Worm (Caenorhabditis elegans) whole organism, L4 larva: ENCODE results near the gene srv-6.
A peak's percentile ranks its signal among the peaks of the same experiment; 100 is the strongest.

Experiments used
- F37D6.2 ChIP-seq: sonication (generic microtip); optimal IDR thresholded peaks from 2 replicates; lab custom pipeline; 2016; ENCODE audit warnings: mild to moderate bottlenecking, missing genetic modification characterization, missing compliant biosample characterization
- F49E8.2 ChIP-seq: sonication (generic microtip); optimal IDR thresholded peaks from 2 replicates; lab custom pipeline; 2016; ENCODE audit warnings: missing compliant biosample characterization, mild to moderate bottlenecking, missing genetic modification characterization, borderline replicate concordance
- R02D3.7 ChIP-seq: fragments of 150-350 bp; sonication (generic microtip); optimal IDR thresholded peaks from 3 replicates; lab custom pipeline; 2014; ENCODE audit warnings: missing biosample characterization, missing genetic modification characterization
- T20F7.1 ChIP-seq: fragments of 200-800 bp; sonication (Bioruptor generic); optimal IDR thresholded peaks from 2 replicates; lab custom pipeline; 2018; ENCODE audit warnings: mild to moderate bottlenecking, missing genetic modification characterization, missing compliant biosample characterization
- T26A8.4 ChIP-seq: fragments of 200-800 bp; sonication (Bioruptor generic); IDR thresholded peaks from 2 replicates; pipeline ENCODE4 v1.3.6; 2022; ENCODE audit warnings: missing genetic modification characterization, missing compliant biosample characterization
- ZK337.2 ChIP-seq: fragments of 200-800 bp; sonication (Bioruptor generic); IDR thresholded peaks from 2 replicates; pipeline ENCODE4 v1.3.6; 2022; ENCODE audit warnings: missing genetic modification reagents, missing genetic modification characterization, missing compliant biosample characterization
- ZK546.5 ChIP-seq, 2 experiments: sonication (generic microtip); optimal IDR thresholded peaks; 2 replicates each; lab custom pipeline; 2017; ENCODE audit warnings: missing biosample characterization in 2 of 2, missing genetic modification characterization in 2 of 2
- aha-1 ChIP-seq: fragments of 150-350 bp; peaks from one replicate; lab custom pipeline; 2014; ENCODE audit warnings: missing biosample characterization, missing genetic modification characterization
- ceh-20 ChIP-seq: fragments of 200-800 bp; sonication (Bioruptor generic); IDR thresholded peaks from 2 replicates; pipeline ENCODE4 v1.3.6; 2022; ENCODE audit warnings: missing genetic modification reagents, missing genetic modification characterization, missing compliant biosample characterization
- ceh-82 ChIP-seq: sonication (generic microtip); optimal IDR thresholded peaks from 2 replicates; lab custom pipeline; 2017; ENCODE audit warnings: missing biosample characterization, missing genetic modification characterization
- daf-16 ChIP-seq, 3 experiments: sonication (generic microtip); optimal IDR thresholded peaks; 2 replicates each; lab custom pipeline; 2016 to 2017; ENCODE audit warnings: missing genetic modification characterization in 3 of 3, missing genetic modification reagents in 3 of 3, mild to moderate bottlenecking in 2 of 3, missing compliant biosample characterization in 2 of 3, missing biosample characterization in 1 of 3, moderate library complexity in 1 of 3
- dmd-6 ChIP-seq: fragments of 200-800 bp; sonication (Bioruptor generic); IDR thresholded peaks from 2 replicates; pipeline ENCODE4 v1.3.6; 2022; ENCODE audit warnings: missing genetic modification reagents, missing genetic modification characterization, missing compliant biosample characterization
- dmd-8 ChIP-seq: fragments of 200-800 bp; sonication (Bioruptor generic); IDR thresholded peaks from 2 replicates; pipeline ENCODE4 v1.3.6; 2022; ENCODE audit warnings: missing genetic modification characterization, missing compliant biosample characterization
- dve-1 ChIP-seq: sonication (generic microtip); optimal IDR thresholded peaks from 2 replicates; lab custom pipeline; 2017; ENCODE audit warnings: antibody characterized with exemption, mild to moderate bottlenecking, missing genetic modification characterization, missing compliant biosample characterization; ENCODE audit not compliant: insufficient read depth
- egl-27 ChIP-seq: sonication (generic microtip); optimal IDR thresholded peaks from 3 replicates; lab custom pipeline; 2017; ENCODE audit warnings: missing biosample characterization, missing genetic modification reagents, missing genetic modification characterization
- fkh-10 ChIP-seq: fragments of 150-350 bp; optimal IDR thresholded peaks from 2 replicates; lab custom pipeline; 2014; ENCODE audit warnings: missing biosample characterization, missing genetic modification reagents, missing genetic modification characterization
- hif-1 ChIP-seq, 2 experiments: sonication (generic microtip); optimal IDR thresholded peaks; 2 replicates each; lab custom pipeline; 2016 to 2017; ENCODE audit warnings: missing compliant biosample characterization in 2 of 2, missing genetic modification characterization in 2 of 2, missing genetic modification reagents in 2 of 2, missing genotype in 2 of 2, mild to moderate bottlenecking in 1 of 2
- hlh-11 ChIP-seq: fragments of 200-800 bp; sonication (Bioruptor generic); optimal IDR thresholded peaks from 2 replicates; lab custom pipeline; 2018; ENCODE audit warnings: mild to moderate bottlenecking, missing genetic modification characterization, missing compliant biosample characterization
- hlh-30 ChIP-seq: sonication (generic microtip); optimal IDR thresholded peaks from 2 replicates; lab custom pipeline; 2017; ENCODE audit warnings: antibody characterized with exemption, mild to moderate bottlenecking, missing genetic modification characterization, missing compliant biosample characterization; ENCODE audit not compliant: insufficient read depth
- hmg-1.1 ChIP-seq: fragments of 200-800 bp; sonication (Bioruptor generic); IDR thresholded peaks from 2 replicates; pipeline ENCODE4 v1.3.6; 2022; ENCODE audit warnings: missing genetic modification reagents, missing genetic modification characterization, missing compliant biosample characterization
- lim-7 ChIP-seq: fragments of 200-800 bp; sonication (Bioruptor generic); IDR thresholded peaks from 2 replicates; pipeline ENCODE4 v1.3.6; 2022; ENCODE audit warnings: missing genetic modification characterization, missing compliant biosample characterization
- lin-13 ChIP-seq: fragments of 150-350 bp; optimal IDR thresholded peaks from 2 replicates; lab custom pipeline; 2014; ENCODE audit warnings: missing biosample characterization, missing genetic modification reagents, missing genetic modification characterization
- lsy-2 ChIP-seq, 2 experiments: fragments of 150-350 bp in 1 of 2; sonication (generic microtip) in 1 of 2; optimal IDR thresholded peaks; 2 replicates each; lab custom pipeline; 2014 to 2017; ENCODE audit warnings: missing biosample characterization in 2 of 2, missing genetic modification characterization in 2 of 2
- madf-9 ChIP-seq: fragments of 200-800 bp; sonication (Bioruptor generic); conservative IDR thresholded peaks from 2 replicates; pipeline ENCODE4 v1.3.6; 2022; ENCODE audit warnings: missing genetic modification reagents, missing genetic modification characterization, missing compliant biosample characterization
- mdl-1 ChIP-seq, 2 experiments: fragments of 150-350 bp in 1 of 2; sonication (generic microtip) in 1 of 2; optimal IDR thresholded peaks; 2 replicates each; lab custom pipeline; 2014 to 2017; ENCODE audit warnings: missing biosample characterization in 2 of 2, missing genetic modification characterization in 2 of 2
- mep-1 ChIP-seq: fragments of 150-350 bp; sonication (generic microtip); optimal IDR thresholded peaks from 3 replicates; lab custom pipeline; 2014; ENCODE audit warnings: missing biosample characterization, missing genetic modification characterization
- mes-2 ChIP-seq: sonication (generic microtip); optimal IDR thresholded peaks from 2 replicates; lab custom pipeline; 2016; ENCODE audit warnings: missing genotype, mild to moderate bottlenecking, missing genetic modification characterization, missing compliant biosample characterization; ENCODE audit not compliant: poor library complexity, severe bottlenecking
- mxl-3 ChIP-seq: fragments of 200-800 bp; sonication (Bioruptor generic); optimal IDR thresholded peaks from 2 replicates; lab custom pipeline; 2018; ENCODE audit warnings: mild to moderate bottlenecking, missing genetic modification characterization, missing compliant biosample characterization
- nhr-111 ChIP-seq: fragments of 200-800 bp; sonication (Bioruptor generic); optimal IDR thresholded peaks from 2 replicates; lab custom pipeline; 2018; ENCODE audit warnings: mild to moderate bottlenecking, missing genetic modification characterization, missing compliant biosample characterization
- nhr-25 ChIP-seq: sonication (generic microtip); optimal IDR thresholded peaks from 2 replicates; lab custom pipeline; 2017; ENCODE audit warnings: missing genetic modification characterization, mild to moderate bottlenecking, missing compliant biosample characterization, antibody characterized with exemption, moderate library complexity, borderline replicate concordance; ENCODE audit not compliant: insufficient read depth
- nhr-28 ChIP-seq: fragments of 150-350 bp; optimal IDR thresholded peaks from 2 replicates; lab custom pipeline; 2014; ENCODE audit warnings: missing biosample characterization, missing genetic modification characterization
- nhr-48 ChIP-seq: sonication (generic microtip); optimal IDR thresholded peaks from 2 replicates; lab custom pipeline; 2016; ENCODE audit warnings: mild to moderate bottlenecking, missing genetic modification characterization, missing compliant biosample characterization
- pha-4 ChIP-seq, 2 experiments: fragments of 150-350 bp in 1 of 2; fragments of 200-800 bp in 1 of 2; sonication (Bioruptor generic) in 1 of 2; IDR thresholded peaks in 1 of 2; optimal IDR thresholded peaks in 1 of 2; 2 replicates each; pipeline versions ENCODE4 v1.3.6 to Lab custom; 2014 to 2022; ENCODE audit warnings: missing genetic modification characterization in 2 of 2, missing genetic modification reagents in 2 of 2, missing biosample characterization in 1 of 2, missing compliant biosample characterization in 1 of 2
- php-3 ChIP-seq: fragments of 200-800 bp; sonication (Bioruptor generic); IDR thresholded peaks from 2 replicates; pipeline ENCODE4 v1.3.6; 2022; ENCODE audit warnings: missing genetic modification reagents, missing genetic modification characterization, missing compliant biosample characterization
- rbr-2 ChIP-seq: sonication (generic microtip); optimal IDR thresholded peaks from 2 replicates; lab custom pipeline; 2016; ENCODE audit warnings: missing genotype, missing genetic modification characterization, missing compliant biosample characterization
- set-16 ChIP-seq: fragments of 200-800 bp; sonication (Bioruptor generic); IDR thresholded peaks from 2 replicates; pipeline ENCODE4 v1.3.6; 2022; ENCODE audit warnings: missing genetic modification reagents, missing genetic modification characterization, missing compliant biosample characterization
- unc-130 ChIP-seq: sonication (generic microtip); optimal IDR thresholded peaks from 2 replicates; lab custom pipeline; 2016; ENCODE audit warnings: missing genetic modification reagents, missing genetic modification characterization, missing compliant biosample characterization
- unc-62 ChIP-seq, 3 experiments: fragments of 150-350 bp in 1 of 3; sonication (generic microtip); optimal IDR thresholded peaks in 2 of 3; peaks in 1 of 3; 1 replicate in 1 of 3; 2 replicates in 2 of 3; lab custom pipeline; 2014 to 2017; ENCODE audit warnings: missing biosample characterization in 3 of 3, missing genetic modification characterization in 3 of 3, missing genetic modification reagents in 3 of 3, missing genotype in 1 of 3
- zag-1 ChIP-seq: fragments of 150-350 bp; optimal IDR thresholded peaks from 2 replicates; lab custom pipeline; 2014; ENCODE audit warnings: missing biosample characterization, missing genetic modification characterization
- zip-11 ChIP-seq: fragments of 200-800 bp; sonication (Bioruptor generic); IDR thresholded peaks from 2 replicates; pipeline ENCODE4 v1.3.6; 2022; ENCODE audit warnings: missing genetic modification characterization, missing compliant biosample characterization

The srv-6 gene

DNA sequence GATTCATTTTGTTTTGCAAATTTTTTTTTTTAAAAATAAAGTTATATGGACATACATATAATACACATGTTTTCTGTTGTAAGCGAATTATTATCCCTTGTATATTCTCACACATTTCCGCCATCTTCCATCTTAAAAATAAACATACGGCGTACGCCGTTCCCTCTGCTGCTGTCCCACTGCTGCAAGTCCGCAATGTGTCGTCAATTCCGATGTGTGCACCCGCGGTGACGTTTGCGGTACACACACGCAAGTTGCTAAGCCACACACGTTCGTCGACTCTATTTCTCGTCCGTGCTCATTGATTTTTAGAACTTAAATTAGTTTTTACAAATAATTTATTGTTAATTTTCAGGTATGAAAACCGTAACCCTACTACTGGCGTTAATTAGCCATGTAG, 3.4 kb downstream of the srv-6 start, which contains the start of gene C52B9.4 (continued):
- no peak for TF ChIP-seq unc-130 (GFP tag; lab: Kevin White, UChicago)
- peak; percentile 27 for TF ChIP-seq nhr-28 (tag; lab: Kevin White, UChicago)
- no peak for TF ChIP-seq ceh-20 (GFP tag; lab: Robert Waterston, UW)
- TF ChIP-seq hlh-11 (tag; lab: Kevin White, UChicago): peak; percentile 58
- peak; percentile 41 for TF ChIP-seq hlh-30 (tag; lab: Kevin White, UChicago)
- TF ChIP-seq dmd-8: no peak
- TF ChIP-seq ZK546.5 (tag; optimal IDR thresholded peaks at IDR 0.05; lab: Kevin White, UChicago): no peak
- peak; percentile 76 for TF ChIP-seq hmg-1.1 (GFP tag; lab: Robert Waterston, UW)
- peak in 1 of 2 experiments; percentile 58 for TF ChIP-seq lsy-2 (tag; optimal IDR thresholded peaks at IDR 0.05; lab: Kevin White, UChicago)

DNA sequence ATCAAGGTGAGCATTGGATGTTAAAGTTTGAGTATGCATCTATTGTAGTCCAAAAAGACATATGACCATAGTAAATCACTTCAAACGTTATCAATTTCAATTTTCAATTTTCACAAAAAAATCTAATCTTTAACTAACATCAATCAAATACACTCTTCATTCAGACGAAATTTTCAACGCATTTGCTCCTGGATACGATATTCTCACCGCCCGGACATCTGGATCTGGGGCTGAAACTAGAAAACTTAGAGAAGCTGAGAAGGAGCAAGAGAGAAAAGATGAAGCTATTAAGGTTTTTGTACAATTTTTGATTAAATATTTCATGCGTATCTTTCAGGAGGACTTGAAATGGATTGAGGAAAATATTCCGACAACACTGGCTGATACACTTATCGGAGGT, 7.0 kb downstream of the srv-6 start:
- TF ChIP-seq R02D3.7 (no peak), ZK337.2 (GFP tag; lab: Robert Waterston, UW) (no peak), mes-2 (tag; lab: Kevin White, UChicago) (no peak), unc-62 (GFP tag; optimal IDR thresholded peaks at IDR 0.05 in 1 of 2; lab: Kevin White, UChicago) (peak in 1 of 2 experiments; percentile 90), unc-62 (tag; optimal IDR thresholded peaks at IDR 0.05; lab: Kevin White, UChicago) (no peak)

DNA sequence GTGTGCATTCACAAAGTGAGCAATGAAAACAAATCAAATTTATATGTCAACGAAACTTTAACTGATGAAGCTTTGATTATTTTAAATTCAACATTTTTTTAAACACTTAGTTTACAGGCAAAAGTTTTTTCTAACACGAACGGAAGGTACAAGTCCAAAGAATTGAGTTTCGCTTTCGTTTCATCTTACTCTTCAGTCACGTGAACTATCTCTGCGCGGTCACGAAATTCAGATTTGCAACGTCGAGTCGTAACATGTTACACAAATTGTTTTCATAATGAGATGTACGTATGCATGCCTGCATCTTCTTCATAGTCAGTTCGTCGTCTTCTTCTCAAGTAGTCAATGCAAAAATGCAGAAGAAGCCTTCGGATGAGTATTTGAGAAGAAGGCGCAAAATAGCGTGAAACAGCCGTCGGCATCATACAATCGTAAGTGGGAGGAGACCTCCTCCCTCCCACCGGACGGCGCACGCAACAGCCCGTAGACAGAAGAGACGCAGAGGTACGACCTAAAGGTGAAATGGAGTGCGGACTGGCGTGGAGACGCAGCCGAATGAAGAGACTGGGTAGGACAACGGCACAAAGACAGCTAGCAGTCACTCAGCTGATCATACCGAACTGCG, 8.5 kb downstream of the srv-6 start, which contains the start of gene coel-1:
TSS of gene coel-1 (plus strand) at position 381 of the 625 bp plus-strand sequence.
- peak; percentile 88 for TF ChIP-seq hlh-11 (tag; lab: Kevin White, UChicago)
- TF ChIP-seq hlh-30 (tag; lab: Kevin White, UChicago): peak; percentile 85
- peak; percentile 68 for TF ChIP-seq mep-1
- TF ChIP-seq nhr-48: peak; percentile 27
- peak in 1 of 2 experiments; percentile 99 for TF ChIP-seq unc-62 (GFP tag; optimal IDR thresholded peaks at IDR 0.05 in 1 of 2; lab: Kevin White, UChicago)
- no peak for TF ChIP-seq unc-62 (tag; optimal IDR thresholded peaks at IDR 0.05; lab: Kevin White, UChicago)
- no peak for TF ChIP-seq T20F7.1
- TF ChIP-seq dmd-6: 0 out of 2 replicates have a peak, but pooled peaks have one; percentile 17
- TF ChIP-seq mdl-1 (tag; optimal IDR thresholded peaks at IDR 0.05; lab: Kevin White, UChicago): peak; percentile 45 to 65
- peak in 1 of 2 experiments; percentile 33 for TF ChIP-seq lsy-2 (tag; optimal IDR thresholded peaks at IDR 0.05; lab: Kevin White, UChicago)
- TF ChIP-seq set-16 (GFP tag; lab: Robert Waterston, UW): peak; percentile 78
- TF ChIP-seq nhr-25 (tag; lab: Kevin White, UChicago): no peak
- peak; percentile 14 for TF ChIP-seq nhr-28 (tag; lab: Kevin White, UChicago)
- TF ChIP-seq F37D6.2 (tag; lab: Kevin White, UChicago): peak; percentile 5
- no peak for TF ChIP-seq zag-1 (tag; lab: Kevin White, UChicago)
- TF ChIP-seq zip-11 (GFP tag; lab: Robert Waterston, UW): no peak
- no peak for TF ChIP-seq nhr-111 (GFP tag; lab: Kevin White, UChicago)
- peak; percentile 72 for TF ChIP-seq hmg-1.1 (GFP tag; lab: Robert Waterston, UW)
- TF ChIP-seq aha-1 (tag; lab: Kevin White, UChicago): peak; percentile 55
- TF ChIP-seq ceh-82: no peak
- TF ChIP-seq lim-7 (GFP tag; lab: Robert Waterston, UW): no peak
- peak in 1 of 2 experiments; percentile 4 for TF ChIP-seq hif-1 (tag; optimal IDR thresholded peaks at IDR 0.05; lab: Kevin White, UChicago)
- peak; percentile 32; the same call in 1 of the 2 replicates for TF ChIP-seq pha-4 (GFP tag; IDR thresholded peaks at IDR 0.05; lab: Robert Waterston, UW)
- TF ChIP-seq pha-4 (tag; optimal IDR thresholded peaks at IDR 0.05; lab: Kevin White, UChicago): no peak
- peak; percentile 35 for TF ChIP-seq dve-1 (tag; lab: Kevin White, UChicago)
- TF ChIP-seq php-3: no peak
- peak; percentile 2 for TF ChIP-seq lin-13 (GFP tag; lab: Kevin White, UChicago)
- TF ChIP-seq R02D3.7: no peak
- peak; percentile 59 for TF ChIP-seq rbr-2
- no peak for TF ChIP-seq egl-27 (tag; lab: Kevin White, UChicago)
- peak; percentile 18; the same call in 1 of the 2 replicates for TF ChIP-seq madf-9
- peak; percentile 53 for TF ChIP-seq mes-2 (tag; lab: Kevin White, UChicago)
- TF ChIP-seq fkh-10 (GFP tag; lab: Kevin White, UChicago): peak; percentile 0
- no peak for TF ChIP-seq daf-16 (GFP tag; optimal IDR thresholded peaks at IDR 0.05; lab: Kevin White, UChicago)
- peak; percentile 37 for TF ChIP-seq daf-16 (tag; optimal IDR thresholded peaks at IDR 0.05; lab: Kevin White, UChicago)
- peak; percentile 73 for TF ChIP-seq mxl-3 (GFP tag; lab: Kevin White, UChicago)
- no peak for TF ChIP-seq F49E8.2 (tag; lab: Kevin White, UChicago)
- no peak for TF ChIP-seq dmd-8
- TF ChIP-seq T26A8.4: peak; percentile 67
